Worm (Caenorhabditis elegans) whole organism, mixed stage, embryonic: ENCODE measurements around the gene ddp-1.

Experiments used
- M03D4.4 ChIP-seq: sonication (generic microtip); optimal IDR thresholded peaks from 2 replicates; lab custom pipeline; 2017; ENCODE audit warnings: mild to moderate bottlenecking, missing genetic modification characterization, missing compliant biosample characterization
- bed-3 ChIP-seq: fragments of 200-800 bp; sonication (Bioruptor generic); optimal IDR thresholded peaks from 3 replicates; lab custom pipeline; 2018; ENCODE audit warnings: mild to moderate bottlenecking, missing genetic modification characterization, moderate library complexity, missing compliant biosample characterization
- blmp-1 ChIP-seq: fragments of 150-350 bp; optimal IDR thresholded peaks from 2 replicates; lab custom pipeline; 2014; ENCODE audit warnings: missing biosample characterization, missing genetic modification characterization
- ceh-39 ChIP-seq: fragments of 150-350 bp; optimal IDR thresholded peaks from 2 replicates; lab custom pipeline; 2014; ENCODE audit warnings: missing biosample characterization, missing genetic modification characterization
- ceh-43 ChIP-seq: fragments of 200-800 bp; sonication (Bioruptor generic); optimal IDR thresholded peaks from 2 replicates; lab custom pipeline; 2018; ENCODE audit warnings: mild to moderate bottlenecking, missing genetic modification characterization, moderate library complexity, missing compliant biosample characterization
- ceh-83 ChIP-seq: fragments of 200-800 bp; sonication (Bioruptor generic); optimal IDR thresholded peaks from 2 replicates; lab custom pipeline; 2018; ENCODE audit warnings: mild to moderate bottlenecking, missing genetic modification characterization, missing compliant biosample characterization
- ces-1 ChIP-seq: fragments of 150-350 bp; optimal IDR thresholded peaks from 2 replicates; lab custom pipeline; 2014; ENCODE audit warnings: missing biosample characterization, missing genetic modification reagents, missing genetic modification characterization
- drap-1 ChIP-seq: fragments of 200-800 bp; sonication (Bioruptor generic); optimal IDR thresholded peaks from 3 replicates; lab custom pipeline; 2018; ENCODE audit warnings: mild to moderate bottlenecking, missing genetic modification characterization, missing compliant biosample characterization
- elt-3 ChIP-seq: fragments of 150-350 bp; optimal IDR thresholded peaks from 2 replicates; lab custom pipeline; 2014; ENCODE audit warnings: missing biosample characterization, missing genetic modification characterization
- ham-2 ChIP-seq: fragments of 200-800 bp; sonication (Bioruptor generic); optimal IDR thresholded peaks from 2 replicates; lab custom pipeline; 2018; ENCODE audit warnings: mild to moderate bottlenecking, missing genetic modification characterization, missing compliant biosample characterization
- hlh-1 ChIP-seq: fragments of 150-350 bp; optimal IDR thresholded peaks from 2 replicates; lab custom pipeline; 2014; ENCODE audit warnings: missing biosample characterization, missing genetic modification reagents, missing genetic modification characterization
- lin-13 ChIP-seq: fragments of 150-350 bp; optimal IDR thresholded peaks from 2 replicates; lab custom pipeline; 2014; ENCODE audit warnings: missing biosample characterization, missing genetic modification characterization
- lin-32 ChIP-seq: fragments of 200-800 bp; sonication (Bioruptor generic); optimal IDR thresholded peaks from 2 replicates; lab custom pipeline; 2018; ENCODE audit warnings: mild to moderate bottlenecking, missing genetic modification characterization, missing compliant biosample characterization
- lsy-2 ChIP-seq: fragments of 150-350 bp; optimal IDR thresholded peaks from 2 replicates; lab custom pipeline; 2014; ENCODE audit warnings: missing biosample characterization, missing genetic modification characterization
- mab-5 ChIP-seq: fragments of 150-350 bp; optimal IDR thresholded peaks from 2 replicates; lab custom pipeline; 2014; ENCODE audit warnings: missing biosample characterization, missing genetic modification characterization
- mep-1 ChIP-seq: fragments of 150-350 bp; optimal IDR thresholded peaks from 2 replicates; lab custom pipeline; 2017; ENCODE audit warnings: missing biosample characterization, missing genetic modification reagents, missing genetic modification characterization, inconsistent platforms
- nhr-12 ChIP-seq: fragments of 150-350 bp; optimal IDR thresholded peaks from 2 replicates; lab custom pipeline; 2014; ENCODE audit warnings: missing biosample characterization, missing genetic modification characterization
- nhr-2 ChIP-seq: fragments of 150-350 bp; optimal IDR thresholded peaks from 2 replicates; lab custom pipeline; 2014; ENCODE audit warnings: missing biosample characterization, missing genetic modification characterization
- nhr-237 ChIP-seq: fragments of 150-350 bp; optimal IDR thresholded peaks from 2 replicates; lab custom pipeline; 2014; ENCODE audit warnings: missing biosample characterization, missing genetic modification characterization
- nhr-28 ChIP-seq: fragments of 150-350 bp; optimal IDR thresholded peaks from 2 replicates; lab custom pipeline; 2014; ENCODE audit warnings: missing biosample characterization, missing genetic modification characterization
- nhr-76 ChIP-seq: sonication (generic microtip); optimal IDR thresholded peaks from 2 replicates; lab custom pipeline; 2017; ENCODE audit warnings: missing biosample characterization, missing genetic modification characterization
- pha-4 ChIP-seq: fragments of 150-350 bp; optimal IDR thresholded peaks from 2 replicates; lab custom pipeline; 2018; ENCODE audit warnings: missing biosample characterization, missing genetic modification reagents, missing genetic modification characterization
- sem-2 ChIP-seq: fragments of 200-800 bp; sonication (Bioruptor generic); optimal IDR thresholded peaks from 2 replicates; lab custom pipeline; 2018; ENCODE audit warnings: mild to moderate bottlenecking, missing genetic modification characterization, missing compliant biosample characterization
- snpc-4 ChIP-seq: fragments of 150-350 bp; optimal IDR thresholded peaks from 2 replicates; lab custom pipeline; 2014; ENCODE audit warnings: missing biosample characterization, missing genetic modification characterization
- sptf-1 ChIP-seq: sonication (generic microtip); optimal IDR thresholded peaks from 2 replicates; lab custom pipeline; 2017; ENCODE audit warnings: mild to moderate bottlenecking, missing genetic modification characterization, moderate library complexity, missing compliant biosample characterization
- tbx-8 ChIP-seq: fragments of 200-800 bp; sonication (Bioruptor generic); optimal IDR thresholded peaks from 2 replicates; lab custom pipeline; 2018; ENCODE audit warnings: mild to moderate bottlenecking, missing genetic modification characterization, moderate library complexity, missing compliant biosample characterization
- unc-120 ChIP-seq: sonication (generic microtip); optimal IDR thresholded peaks from 2 replicates; lab custom pipeline; 2017; ENCODE audit warnings: missing genetic modification characterization, missing compliant biosample characterization; ENCODE audit not compliant: poor library complexity, severe bottlenecking
- unc-39 ChIP-seq: fragments of 150-350 bp; optimal IDR thresholded peaks from 2 replicates; lab custom pipeline; 2014; ENCODE audit warnings: missing biosample characterization, missing genetic modification characterization
- unc-62 ChIP-seq: fragments of 150-350 bp; optimal IDR thresholded peaks from 2 replicates; lab custom pipeline; 2014; ENCODE audit warnings: missing biosample characterization, missing genetic modification reagents, missing genetic modification characterization
- zip-8 ChIP-seq: fragments of 150-350 bp; optimal IDR thresholded peaks from 2 replicates; lab custom pipeline; 2014; ENCODE audit warnings: missing biosample characterization, missing genetic modification characterization
- ztf-11 ChIP-seq: fragments of 150-350 bp; optimal IDR thresholded peaks from 2 replicates; lab custom pipeline; 2014; ENCODE audit warnings: missing biosample characterization, missing genetic modification characterization

ddp-1 gene

DNA sequence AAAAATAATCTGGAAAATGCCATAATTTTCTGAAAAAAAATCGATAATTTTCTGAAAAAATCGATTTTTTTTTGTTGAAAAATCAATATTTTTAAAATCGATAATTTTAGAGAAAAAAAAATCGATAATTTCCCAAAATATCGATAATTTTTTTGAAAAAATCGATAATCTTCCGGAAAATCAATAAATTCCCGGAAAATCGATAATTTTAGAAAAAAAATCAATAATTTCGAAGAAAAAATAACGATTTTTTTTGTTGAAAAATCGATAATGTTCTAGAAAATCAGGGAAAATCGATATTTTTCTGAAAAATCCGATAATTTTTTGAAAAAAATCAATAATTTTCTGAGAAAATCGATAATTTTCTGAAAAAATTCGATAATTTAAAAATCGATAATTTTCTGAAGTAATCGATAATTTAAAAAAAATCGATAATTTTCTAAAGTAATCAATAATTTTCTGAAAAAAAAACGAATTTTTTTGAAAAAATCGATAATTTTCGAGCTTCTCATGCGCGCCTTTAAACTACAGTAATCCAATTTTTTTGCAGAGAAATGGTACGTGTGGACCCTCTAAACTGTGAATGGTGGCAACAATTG, 16.7 kb downstream of the ddp-1 start:
- TF ChIP-seq M03D4.4 (tag; lab: Kevin White, UChicago) (no peak), nhr-28 (tag; lab: Kevin White, UChicago) (no peak), zip-8 (tag; lab: Kevin White, UChicago) (no peak), mep-1 (no peak), ceh-83 (GFP tag; lab: Kevin White, UChicago) (no peak), unc-39 (tag; lab: Kevin White, UChicago) (no peak), nhr-12 (tag; lab: Kevin White, UChicago) (no peak), unc-62 (no peak), unc-120 (no peak), mab-5 (tag; lab: Kevin White, UChicago) (no peak), snpc-4 (tag; lab: Kevin White, UChicago) (no peak), ceh-43 (GFP tag; lab: Kevin White, UChicago) (no peak), sptf-1 (tag; lab: Kevin White, UChicago) (no peak), elt-3 (no peak), lin-32 (GFP tag; lab: Kevin White, UChicago) (no peak), lsy-2 (tag; lab: Kevin White, UChicago) (no peak), lin-13 (no peak), sem-2 (GFP tag; lab: Kevin White, UChicago) (no peak)
- TF ChIP-seq, all 35 proteins: peak for 0

DNA sequence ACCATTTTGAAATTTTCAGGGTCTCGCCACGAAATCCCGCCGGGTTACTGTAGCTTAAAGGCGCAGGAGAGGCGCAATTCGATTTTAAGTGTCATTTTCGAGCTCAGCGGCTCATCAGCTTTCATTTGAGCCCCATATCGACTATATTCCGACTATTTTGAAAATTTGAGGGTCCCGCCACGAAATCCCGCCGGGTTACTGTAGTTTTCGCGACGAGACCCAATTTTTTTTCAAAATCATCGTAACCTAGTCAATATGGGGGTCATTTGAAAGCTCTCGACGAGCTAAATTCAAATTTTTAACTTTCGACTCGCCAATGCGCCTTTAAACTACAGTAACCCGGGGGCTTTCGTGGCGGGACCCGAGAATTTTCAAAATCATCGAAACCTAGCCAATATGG, 17.5 kb downstream of the ddp-1 start:
- TF ChIP-seq tbx-8 (GFP tag; lab: Kevin White, UChicago) (no peak), lsy-2 (tag; lab: Kevin White, UChicago) (peak; percentile 75)

DNA sequence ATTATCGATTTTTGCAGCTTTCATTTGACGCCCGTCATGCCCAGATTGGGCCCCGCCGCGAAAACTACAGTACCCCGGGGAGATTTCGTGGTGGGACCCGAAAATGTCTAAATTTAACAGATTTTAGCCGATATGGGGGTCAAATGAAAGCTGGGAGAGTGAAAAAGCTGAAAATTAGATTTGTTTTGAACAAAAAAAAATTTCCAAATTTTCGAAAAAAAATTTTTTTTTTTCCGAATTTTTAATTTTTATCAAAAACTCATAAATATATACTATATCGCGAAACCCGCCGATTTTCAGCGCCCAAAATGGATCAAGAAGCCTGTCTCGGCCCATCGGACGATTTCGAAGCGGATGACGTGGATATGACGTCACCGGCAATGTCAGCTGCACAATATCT, 18.4 kb downstream of the ddp-1 start, which contains the start of gene smi-1:
smi-1 (plus strand) TSS at position 301 of the 400 bp plus-strand sequence.
- TF ChIP-seq zip-8 (tag; lab: Kevin White, UChicago) (peak; percentile 39), ceh-83 (GFP tag; lab: Kevin White, UChicago) (peak; percentile 17), drap-1 (no peak)
- TF ChIP-seq, all 35 proteins: peak for 2

ce11 chrIII:1878918-1879317, 19.2 kb downstream of the ddp-1 start:
- TF ChIP-seq pha-4 (tag; lab: Kevin White, UChicago) (no peak), nhr-237 (tag; lab: Kevin White, UChicago) (no peak), ces-1 (no peak), lin-32 (GFP tag; lab: Kevin White, UChicago) (no peak), mep-1 (no peak), elt-3 (no peak), blmp-1 (tag; lab: Kevin White, UChicago) (no peak), hlh-1 (tag; lab: Kevin White, UChicago) (no peak), snpc-4 (tag; lab: Kevin White, UChicago) (no peak), ztf-11 (tag; lab: Kevin White, UChicago) (no peak), drap-1 (no peak), unc-120 (no peak), bed-3 (GFP tag; lab: Kevin White, UChicago) (no peak), ham-2 (GFP tag; lab: Kevin White, UChicago) (no peak), ceh-83 (GFP tag; lab: Kevin White, UChicago) (no peak), mab-5 (tag; lab: Kevin White, UChicago) (no peak)

DNA sequence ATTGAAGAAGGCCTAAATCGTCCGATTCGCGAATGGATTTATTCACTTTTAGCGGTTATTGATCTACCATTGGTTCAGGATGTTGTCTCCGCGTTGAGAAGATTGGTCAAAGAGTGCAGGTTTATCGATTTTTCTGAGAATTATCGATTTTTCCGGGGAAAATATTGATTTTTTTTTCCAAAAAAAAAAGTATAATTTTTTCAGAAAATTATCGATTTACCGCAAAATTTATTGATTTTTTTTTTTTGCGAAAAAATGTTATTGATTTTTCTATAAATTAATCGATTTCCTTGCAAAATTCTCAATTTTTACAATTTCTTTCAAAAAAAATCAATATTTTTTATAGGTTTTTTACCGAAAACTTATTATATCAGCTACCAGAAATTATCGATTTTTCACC, 20.5 kb downstream of the ddp-1 start:
- TF ChIP-seq unc-62 (no peak), blmp-1 (tag; lab: Kevin White, UChicago) (no peak), sem-2 (GFP tag; lab: Kevin White, UChicago) (no peak), hlh-1 (tag; lab: Kevin White, UChicago) (no peak), nhr-12 (tag; lab: Kevin White, UChicago) (no peak), ceh-39 (no peak), pha-4 (tag; lab: Kevin White, UChicago) (no peak), tbx-8 (GFP tag; lab: Kevin White, UChicago) (no peak), nhr-2 (tag; lab: Kevin White, UChicago) (no peak), nhr-76 (tag; lab: Kevin White, UChicago) (no peak), sptf-1 (tag; lab: Kevin White, UChicago) (no peak), ceh-83 (GFP tag; lab: Kevin White, UChicago) (no peak), M03D4.4 (tag; lab: Kevin White, UChicago) (no peak)
